Fruit fly (Drosophila melanogaster) whole organism, embryonic: Measurements from ENCODE around the gene Ror.

Experiments used
- Adf1 ChIP-seq: fragments of 200-800 bp; sonication (Bioruptor generic); IDR thresholded peaks from 2 replicates; pipeline ENCODE4 v1.3.6; 2022; ENCODE audit warnings: missing biosample characterization, missing genetic modification characterization
- Asciz ChIP-seq: fragments of 200-800 bp; sonication (Bioruptor generic); optimal IDR thresholded peaks from 2 replicates; lab custom pipeline; 2017; ENCODE audit warnings: missing biosample characterization, mild to moderate bottlenecking, missing genetic modification characterization, missing genetic modification reagents
- B-H1 ChIP-seq: fragments of 200-800 bp; sonication (Bioruptor generic); IDR thresholded peaks from 3 replicates; pipeline ENCODE4 v1.3.6; 2022; ENCODE audit warnings: missing biosample characterization, missing genetic modification characterization
- Bteb2 ChIP-seq: fragments of 200-800 bp; sonication (Bioruptor generic); optimal IDR thresholded peaks from 2 replicates; lab custom pipeline; 2016; ENCODE audit warnings: missing biosample characterization, missing genetic modification characterization
- CG10979 ChIP-seq: fragments of 200-800 bp; sonication (Bioruptor generic); optimal IDR thresholded peaks from 2 replicates; lab custom pipeline; 2018; ENCODE audit warnings: missing biosample characterization, mild to moderate bottlenecking, missing genetic modification characterization, moderate library complexity
- CG11695 ChIP-seq: fragments of 200-800 bp; sonication (Bioruptor generic); IDR thresholded peaks from 3 replicates; pipeline ENCODE4 v1.3.6; 2022; ENCODE audit warnings: missing biosample characterization, missing genetic modification characterization
- CG12071 ChIP-seq: fragments of 200-800 bp; sonication (Bioruptor generic); optimal IDR thresholded peaks from 3 replicates; lab custom pipeline; 2018; ENCODE audit warnings: missing biosample characterization, mild to moderate bottlenecking, missing genetic modification characterization
- CG12236 ChIP-seq: fragments of 200-800 bp; sonication (Bioruptor generic); optimal IDR thresholded peaks from 2 replicates; lab custom pipeline; 2016; ENCODE audit warnings: missing biosample characterization, missing genetic modification characterization
- CG13296 ChIP-seq: fragments of 200-800 bp; sonication (Bioruptor generic); optimal IDR thresholded peaks from 3 replicates; lab custom pipeline; 2018; ENCODE audit warnings: missing biosample characterization, mild to moderate bottlenecking, missing genetic modification characterization
- CG1792 ChIP-seq: fragments of 200-800 bp; sonication (Bioruptor generic); optimal IDR thresholded peaks from 2 replicates; lab custom pipeline; 2016; ENCODE audit warnings: missing biosample characterization, missing genetic modification characterization
- CG3065 ChIP-seq: fragments of 200-800 bp; sonication (Bioruptor generic); optimal IDR thresholded peaks from 2 replicates; lab custom pipeline; 2016; ENCODE audit warnings: missing biosample characterization, missing genetic modification characterization
- CG31224 ChIP-seq: fragments of 200-800 bp; sonication (Bioruptor generic); IDR thresholded peaks from 2 replicates; pipeline ENCODE4 v1.3.6; 2022; ENCODE audit warnings: missing biosample characterization, missing genetic modification characterization
- CG3163 ChIP-seq: fragments of 200-800 bp; sonication (Bioruptor generic); optimal IDR thresholded peaks from 3 replicates; lab custom pipeline; 2016; ENCODE audit warnings: missing biosample characterization, missing genetic modification characterization
- CG3407 ChIP-seq: fragments of 200-800 bp; sonication (Bioruptor generic); optimal IDR thresholded peaks from 2 replicates; lab custom pipeline; 2018; ENCODE audit warnings: missing biosample characterization, mild to moderate bottlenecking, missing genetic modification characterization
- CG6272 ChIP-seq: fragments of 200-800 bp; sonication (Bioruptor generic); IDR thresholded peaks from 2 replicates; pipeline ENCODE4 v1.3.6; 2022; ENCODE audit warnings: missing biosample characterization, missing genetic modification characterization
- CG6791 ChIP-seq: fragments of 200-800 bp; sonication (Bioruptor generic); IDR thresholded peaks from 3 replicates; pipeline ENCODE4 v1.3.6; 2022; ENCODE audit warnings: missing biosample characterization, missing genetic modification characterization; ENCODE audit not compliant: partially characterized antibody
- CG6854 ChIP-seq: fragments of 200-800 bp; sonication (Bioruptor generic); optimal IDR thresholded peaks from 3 replicates; lab custom pipeline; 2017; ENCODE audit warnings: missing biosample characterization, mild to moderate bottlenecking, missing genetic modification characterization
- CG9876 ChIP-seq: fragments of 200-800 bp; sonication (Bioruptor generic); optimal IDR thresholded peaks from 2 replicates; lab custom pipeline; 2016; ENCODE audit warnings: missing biosample characterization, missing genetic modification characterization
- Elba2 ChIP-seq: fragments of 200-800 bp; sonication (Bioruptor generic); optimal IDR thresholded peaks from 3 replicates; lab custom pipeline; 2016; ENCODE audit warnings: missing biosample characterization, missing genetic modification characterization
- Ets65A ChIP-seq: fragments of 200-800 bp; sonication (Bioruptor generic); peaks from one replicate; lab custom pipeline; 2016; ENCODE audit warnings: missing biosample characterization, missing genetic modification characterization
- Fer1 ChIP-seq: fragments of 200-800 bp; sonication (Bioruptor generic); optimal IDR thresholded peaks from 2 replicates; lab custom pipeline; 2017; ENCODE audit warnings: missing biosample characterization, mild to moderate bottlenecking, missing genetic modification characterization
- Fer2 ChIP-seq: fragments of 200-800 bp; sonication (Bioruptor generic); optimal IDR thresholded peaks from 2 replicates; lab custom pipeline; 2018; ENCODE audit warnings: missing biosample characterization, mild to moderate bottlenecking, missing genetic modification characterization, moderate library complexity
- HLH4C ChIP-seq: fragments of 200-800 bp; sonication (Bioruptor generic); IDR thresholded peaks from 3 replicates; pipeline ENCODE4 v1.3.6; 2022; ENCODE audit warnings: missing biosample characterization, missing genetic modification characterization; ENCODE audit not compliant: partially characterized antibody
- Med ChIP-seq: fragments of 200-800 bp; sonication (Bioruptor generic); peaks from one replicate; lab custom pipeline; 2016; ENCODE audit warnings: missing biosample characterization, missing genetic modification characterization, mild to moderate bottlenecking, inconsistent platforms, moderate library complexity
- Mrtf ChIP-seq: fragments of 200-800 bp; sonication (Bioruptor generic); IDR thresholded peaks from 3 replicates; pipeline ENCODE4 v1.3.6; 2022; ENCODE audit warnings: missing biosample characterization, missing genetic modification characterization
- Neu2 ChIP-seq: fragments of 200-800 bp; sonication (Bioruptor generic); optimal IDR thresholded peaks from 3 replicates; lab custom pipeline; 2016; ENCODE audit warnings: missing biosample characterization, missing genetic modification characterization, borderline replicate concordance
- Optix ChIP-seq: fragments of 200-800 bp; sonication (Bioruptor generic); IDR thresholded peaks from 3 replicates; pipeline ENCODE4 v1.3.6; 2022; ENCODE audit warnings: missing biosample characterization, missing genetic modification characterization
- Poxn ChIP-seq: fragments of 200-800 bp; sonication (Bioruptor generic); IDR thresholded peaks from 2 replicates; pipeline ENCODE4 v1.3.6; 2022; ENCODE audit warnings: missing biosample characterization, missing genetic modification characterization
- Sry-β ChIP-seq: fragments of 200-800 bp; sonication (Bioruptor generic); optimal IDR thresholded peaks from 2 replicates; lab custom pipeline; 2018; ENCODE audit warnings: missing biosample characterization, mild to moderate bottlenecking, missing genetic modification characterization, moderate library complexity
- abd-A ChIP-seq: fragments of 200-800 bp; sonication (Bioruptor generic); optimal IDR thresholded peaks from 3 replicates; lab custom pipeline; 2019; ENCODE audit warnings: missing biosample characterization, mild to moderate bottlenecking, missing genetic modification characterization, moderate library complexity
- cg ChIP-seq: fragments of 200-800 bp; sonication (Bioruptor generic); optimal IDR thresholded peaks from 3 replicates; lab custom pipeline; 2019; ENCODE audit warnings: missing biosample characterization, mild to moderate bottlenecking, missing genetic modification characterization, moderate library complexity
- danr ChIP-seq: fragments of 200-800 bp; sonication (Bioruptor generic); IDR thresholded peaks from 2 replicates; pipeline ENCODE4 v1.3.6; 2022; ENCODE audit warnings: missing biosample characterization, missing genetic modification characterization
- dm ChIP-seq: fragments of 200-800 bp; sonication (Bioruptor generic); optimal IDR thresholded peaks from 3 replicates; lab custom pipeline; 2016; ENCODE audit warnings: missing biosample characterization, missing genetic modification characterization
- en ChIP-seq: fragments of 200-800 bp; sonication (Bioruptor generic); optimal IDR thresholded peaks from 2 replicates; lab custom pipeline; 2016; ENCODE audit warnings: missing biosample characterization, missing genetic modification characterization
- grau ChIP-seq: fragments of 200-800 bp; optimal IDR thresholded peaks from 3 replicates; lab custom pipeline; 2019; ENCODE audit warnings: missing biosample characterization, mild to moderate bottlenecking, missing genetic modification characterization, moderate library complexity
- gt ChIP-seq: fragments of 200-800 bp; sonication (Bioruptor generic); IDR thresholded peaks from 2 replicates; pipeline ENCODE4 v1.3.6; 2022; ENCODE audit warnings: missing biosample characterization, missing genetic modification characterization
- ham ChIP-seq: fragments of 200-800 bp; sonication (Bioruptor generic); IDR thresholded peaks from 2 replicates; pipeline ENCODE4 v1.3.6; 2022; ENCODE audit warnings: missing biosample characterization, missing genetic modification characterization
- her ChIP-seq: fragments of 200-800 bp; sonication (Bioruptor generic); optimal IDR thresholded peaks from 2 replicates; lab custom pipeline; 2016; ENCODE audit warnings: missing biosample characterization, missing genetic modification characterization
- hth ChIP-seq: fragments of >200 bp; optimal IDR thresholded peaks from 2 replicates; lab custom pipeline; 2017; ENCODE audit warnings: inconsistent platforms
- insv ChIP-seq, 2 experiments: fragments of 200-800 bp; sonication (Bioruptor generic); optimal IDR thresholded peaks; 3 replicates each; lab custom pipeline; 2016 to 2018; ENCODE audit warnings: missing biosample characterization in 2 of 2, missing genetic modification characterization in 2 of 2
- kah ChIP-seq: fragments of 200-800 bp; sonication (Bioruptor generic); optimal IDR thresholded peaks from 2 replicates; lab custom pipeline; 2018; ENCODE audit warnings: missing biosample characterization, mild to moderate bottlenecking, missing genetic modification characterization
- kni ChIP-seq: fragments of 200-800 bp; sonication (Bioruptor generic); optimal IDR thresholded peaks from 3 replicates; lab custom pipeline; 2017; ENCODE audit warnings: mild to moderate bottlenecking, missing biosample characterization, missing genetic modification reagents, missing genetic modification characterization
- oc ChIP-seq: fragments of 200-800 bp; sonication (Bioruptor generic); optimal IDR thresholded peaks from 2 replicates; lab custom pipeline; 2018; ENCODE audit warnings: missing biosample characterization, mild to moderate bottlenecking, missing genetic modification characterization, moderate library complexity
- ranshi ChIP-seq: fragments of 200-800 bp; sonication (Bioruptor generic); IDR thresholded peaks from 2 replicates; pipeline ENCODE4 v1.3.6; 2022; ENCODE audit warnings: missing biosample characterization, missing genetic modification characterization
- repo ChIP-seq: fragments of 200-800 bp; sonication (Bioruptor generic); optimal IDR thresholded peaks from 2 replicates; lab custom pipeline; 2016; ENCODE audit warnings: missing biosample characterization, missing genetic modification characterization
- run ChIP-seq: fragments of 200-800 bp; sonication (Bioruptor generic); optimal IDR thresholded peaks from 3 replicates; lab custom pipeline; 2018; ENCODE audit warnings: missing biosample characterization, mild to moderate bottlenecking, missing genetic modification characterization
- scrt ChIP-seq: fragments of 200-800 bp; sonication (Bioruptor generic); optimal IDR thresholded peaks from 2 replicates; lab custom pipeline; 2018; ENCODE audit warnings: missing biosample characterization, mild to moderate bottlenecking, missing genetic modification characterization, moderate library complexity
- so ChIP-seq: fragments of 200-800 bp; sonication (Bioruptor generic); IDR thresholded peaks from 3 replicates; pipeline ENCODE4 v1.3.6; 2022; ENCODE audit warnings: missing biosample characterization, missing genetic modification characterization
- tll ChIP-seq, 2 experiments: fragments of 200-800 bp in 1 of 2; fragments of >200 bp in 1 of 2; sonication (Bioruptor generic) in 1 of 2; optimal IDR thresholded peaks; 2 replicates each; lab custom pipeline; 2017 to 2019; ENCODE audit warnings: missing biosample characterization in 2 of 2, missing genetic modification characterization in 2 of 2, mild to moderate bottlenecking in 1 of 2, moderate library complexity in 1 of 2
- twi ChIP-seq: fragments of 200-800 bp; optimal IDR thresholded peaks from 2 replicates; lab custom pipeline; 2019; ENCODE audit warnings: missing biosample characterization, mild to moderate bottlenecking, missing genetic modification characterization, moderate library complexity
- wor ChIP-seq: fragments of 200-800 bp; sonication (Bioruptor generic); IDR thresholded peaks from 2 replicates; pipeline ENCODE4 v1.3.6; 2022; ENCODE audit warnings: missing biosample characterization, missing genetic modification characterization

The Ror gene

dm6 chr2L:10299077-10299809 is 47.6 kb downstream of the Ror start (continued):
- no peak for TF ChIP-seq CG3065 (GFP tag; lab: Kevin White, UChicago)
- no peak for TF ChIP-seq scrt (GFP tag; lab: Kevin White, UChicago)
- no peak for TF ChIP-seq Mrtf (GFP tag; lab: Robert Waterston, UW)
- no peak for TF ChIP-seq danr
- TF ChIP-seq insv (GFP tag; optimal IDR thresholded peaks at IDR 0.05; lab: Kevin White, UChicago), result no peak
- no peak for TF ChIP-seq wor (GFP tag; lab: Robert Waterston, UW)
- TF ChIP-seq Sry-β (GFP tag; lab: Kevin White, UChicago), result no peak
- no peak for TF ChIP-seq run (tag; lab: Kevin White, UChicago)
- TF ChIP-seq ham, result no peak
- TF ChIP-seq CG11695 (GFP tag; lab: Robert Waterston, UW), result no peak
- TF ChIP-seq abd-A, result no peak
- no peak for TF ChIP-seq Elba2 (GFP tag; lab: Kevin White, UChicago)
- TF ChIP-seq ranshi (GFP tag; lab: Robert Waterston, UW), result no peak
- no peak for TF ChIP-seq tll (GFP tag; optimal IDR thresholded peaks at IDR 0.05; lab: Kevin White, UChicago)
- no peak for TF ChIP-seq oc (tag; lab: Kevin White, UChicago)
- no peak for TF ChIP-seq CG12236 (GFP tag; lab: Kevin White, UChicago)
- no peak for TF ChIP-seq CG1792
- no peak for TF ChIP-seq CG6272
- TF ChIP-seq Bteb2 (GFP tag; lab: Kevin White, UChicago), result no peak
- no peak for TF ChIP-seq her (GFP tag; lab: Kevin White, UChicago)
- no peak for TF ChIP-seq cg (GFP tag; lab: Kevin White, UChicago)
- no peak for TF ChIP-seq dm (GFP tag; lab: Kevin White, UChicago)
- TF ChIP-seq Neu2 (GFP tag; lab: Kevin White, UChicago), result no peak
- no peak for TF ChIP-seq gt (GFP tag; lab: Robert Waterston, UW)
- no peak for TF ChIP-seq CG3163 (GFP tag; lab: Kevin White, UChicago)
- peak; percentile 39 for TF ChIP-seq Med (GFP tag; lab: Kevin White, UChicago)
- TF ChIP-seq CG3407 (GFP tag; lab: Kevin White, UChicago), result no peak
- no peak for TF ChIP-seq CG9876 (GFP tag; lab: Kevin White, UChicago)
- no peak for TF ChIP-seq CG6791 (GFP tag; lab: Robert Waterston, UW)
- no peak for TF ChIP-seq Ets65A (GFP tag; lab: Kevin White, UChicago)
- TF ChIP-seq HLH4C (GFP tag; lab: Robert Waterston, UW), result 0 out of 3 replicates have a peak, but pooled peaks have one; percentile 47
- no peak for TF ChIP-seq CG13296 (GFP tag; lab: Kevin White, UChicago)
- TF ChIP-seq kni, result no peak
- no peak for TF ChIP-seq Fer1 (GFP tag; lab: Kevin White, UChicago)
- TF ChIP-seq kah (GFP tag; lab: Kevin White, UChicago), result no peak
- no peak for TF ChIP-seq Fer2 (tag; lab: Kevin White, UChicago)
- no peak for TF ChIP-seq repo (GFP tag; lab: Kevin White, UChicago)
- TF ChIP-seq twi (tag; lab: Kevin White, UChicago), result no peak
- TF ChIP-seq Asciz (GFP tag; lab: Kevin White, UChicago), result no peak
- no peak for TF ChIP-seq so (GFP tag; lab: Robert Waterston, UW)
- TF ChIP-seq grau (tag; lab: Kevin White, UChicago), result peak; percentile 36
- TF ChIP-seq hth (lab: Kevin White, UChicago), result no peak
- TF ChIP-seq Optix (GFP tag; lab: Robert Waterston, UW), result no peak
- TF ChIP-seq B-H1 (GFP tag; lab: Robert Waterston, UW), result no peak
- no peak for TF ChIP-seq Poxn (GFP tag; lab: Robert Waterston, UW)
- TF ChIP-seq CG6854 (GFP tag; lab: Kevin White, UChicago), result no peak
- peak; percentile 29 for TF ChIP-seq CG10979 (tag; lab: Kevin White, UChicago)
- no peak for TF ChIP-seq en (GFP tag; lab: Kevin White, UChicago)
- no peak for TF ChIP-seq CG12071
- TF ChIP-seq CG31224 (GFP tag; lab: Robert Waterston, UW), result no peak
- TF ChIP-seq Adf1 (GFP tag; lab: Robert Waterston, UW), result no peak
